Fruit fly (Drosophila melanogaster): ENCODE results near the gene CG16888.

CG16888 gene

dm6 chr2L:13845178-13845577 lies 32.1 kb upstream of the CG16888 start, which contains the start of gene CG8997:
CG8997 (minus strand) TSS chr2L:13845325.
- peak; percentile 7 for TF ChIP-seq mirr (GFP tag; optimal IDR thresholded peaks at IDR 0.05)
- TF ChIP-seq exex (tag; optimal IDR thresholded peaks at IDR 0.05) = peak; percentile 87
- TF ChIP-seq pan (optimal IDR thresholded peaks at IDR 0.05) = no peak
- TF ChIP-seq pan (GFP tag; optimal IDR thresholded peaks at IDR 0.05 in 1 of 2, IDR thresholded peaks at IDR 0.05 in 1 of 2) = peak in 1 of 2 experiments; percentile 24
- TF ChIP-seq corto (GFP tag; optimal IDR thresholded peaks at IDR 0.05) = peak; percentile 2
- no peak for TF ChIP-seq nerfin-1 (tag; optimal IDR thresholded peaks at IDR 0.05)
- TF ChIP-seq sr (GFP tag; IDR thresholded peaks at IDR 0.05) = no peak
- TF ChIP-seq Med (GFP tag) = peak; percentile 37
- 0 out of 3 replicates have a peak, but pooled peaks have one; percentile 19 for TF ChIP-seq ase (GFP tag; IDR thresholded peaks at IDR 0.05)
- TF ChIP-seq CG32532 (GFP tag; IDR thresholded peaks at IDR 0.05) = peak; percentile 30; the same call in 1 of the 2 replicates
- peak; percentile 25 for TF ChIP-seq grn (GFP tag; optimal IDR thresholded peaks at IDR 0.05)
- TF ChIP-seq lbe (GFP tag; optimal IDR thresholded peaks at IDR 0.05) = peak; percentile 5
- TF ChIP-seq CG10565 (GFP tag; optimal IDR thresholded peaks at IDR 0.05) = no peak
- peak; percentile 92 for TF ChIP-seq sug (tag; optimal IDR thresholded peaks at IDR 0.05)
- peak; percentile 51 for TF ChIP-seq cwo (GFP tag; optimal IDR thresholded peaks at IDR 0.05)
- no peak for TF ChIP-seq Drgx (GFP tag; IDR thresholded peaks at IDR 0.05)
- no peak for TF ChIP-seq fd96Cb (tag; optimal IDR thresholded peaks at IDR 0.05)
- TF ChIP-seq Deaf1 (tag; optimal IDR thresholded peaks at IDR 0.05) = peak; percentile 58
- no peak for TF ChIP-seq CG4707 (GFP tag; optimal IDR thresholded peaks at IDR 0.05)

DNA sequence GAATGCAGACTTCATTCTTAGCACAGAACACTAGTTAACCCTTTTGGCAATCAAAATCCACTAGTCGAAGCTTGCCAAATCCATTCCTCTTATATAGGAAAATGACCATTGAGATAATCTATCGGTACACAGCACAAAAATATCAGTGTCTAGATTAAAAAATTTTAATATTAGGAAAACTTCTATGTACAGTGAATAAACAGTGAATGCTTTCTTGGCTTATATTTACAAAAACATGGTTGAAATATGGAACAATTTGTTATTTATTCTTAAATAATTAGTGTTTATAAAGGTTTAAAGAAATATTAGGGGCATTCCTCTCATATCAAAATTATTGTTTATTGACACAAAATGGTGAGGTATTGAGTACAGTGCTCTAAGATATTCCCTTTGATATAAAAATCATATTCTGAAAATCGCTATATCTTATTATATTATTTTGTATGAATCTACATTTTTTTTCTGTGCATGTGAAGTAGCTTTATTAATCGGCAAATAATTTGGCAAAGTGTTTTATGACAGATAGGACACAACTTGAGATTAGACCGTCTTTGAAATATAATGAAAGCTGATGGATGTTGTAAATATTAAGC lies 30.7 kb upstream of the CG16888 start, which contains the start of gene CG33306:
TSS of gene CG33306 (minus strand) at position 51 of the 593 bp plus-strand sequence.
- TF ChIP-seq Meics (GFP tag; optimal IDR thresholded peaks at IDR 0.05) (peak; percentile 14), CG7839 (tag; optimal IDR thresholded peaks at IDR 0.05) (peak; percentile 23), CG3838 (GFP tag; optimal IDR thresholded peaks at IDR 0.05) (no peak), Ssrp (tag; optimal IDR thresholded peaks at IDR 0.05) (no peak), row (GFP tag; IDR thresholded peaks at IDR 0.05) (no peak), Hr51 (GFP tag; optimal IDR thresholded peaks at IDR 0.05) (peak in 1 of 2 experiments; percentile 1), grau (tag; optimal IDR thresholded peaks at IDR 0.05) (peak; percentile 42), HLHmδ (GFP tag; optimal IDR thresholded peaks at IDR 0.05) (no peak), exex (tag; optimal IDR thresholded peaks at IDR 0.05) (peak; percentile 96), CG2120 (GFP tag; optimal IDR thresholded peaks at IDR 0.05) (peak; percentile 25), lab (GFP tag; optimal IDR thresholded peaks at IDR 0.05) (peak; percentile 22), CG7928 (GFP tag; optimal IDR thresholded peaks at IDR 0.05) (no peak), CG2678 (tag; optimal IDR thresholded peaks at IDR 0.05) (peak; percentile 51), Oaz (GFP tag; IDR thresholded peaks at IDR 0.05) (no peak), br (optimal IDR thresholded peaks at IDR 0.05) (no peak), CG3281 (GFP tag; optimal IDR thresholded peaks at IDR 0.05) (peak; percentile 31), unpg (GFP tag; optimal IDR thresholded peaks at IDR 0.05) (peak; percentile 10), CG18599 (GFP tag; optimal IDR thresholded peaks at IDR 0.05) (peak; percentile 37), pum (GFP tag; optimal IDR thresholded peaks at IDR 0.05) (no peak), Scr (GFP tag; IDR thresholded peaks at IDR 0.05; ENCODE audit: partially characterized antibody) (no peak), CG31388 (GFP tag; optimal IDR thresholded peaks at IDR 0.05) (no peak), PHDP (tag; optimal IDR thresholded peaks at IDR 0.05) (peak; percentile 7), ham (GFP tag; IDR thresholded peaks at IDR 0.05) (no peak), Hmr (GFP tag; optimal IDR thresholded peaks at IDR 0.05) (peak; percentile 20), CG17829 (tag; optimal IDR thresholded peaks at IDR 0.05) (no peak), gem (tag; optimal IDR thresholded peaks at IDR 0.05) (peak; percentile 54), E2f1 (GFP tag; IDR thresholded peaks at IDR 0.05) (no peak), Lpt (GFP tag; optimal IDR thresholded peaks at IDR 0.05) (no peak), CG7271 (tag; optimal IDR thresholded peaks at IDR 0.05) (no peak), Chrac-16 (GFP tag; optimal IDR thresholded peaks at IDR 0.05) (no peak), Fer3 (tag; optimal IDR thresholded peaks at IDR 0.05) (peak; percentile 21), cwo (GFP tag; optimal IDR thresholded peaks at IDR 0.05) (peak; percentile 3)

Measured in whole organism, embryonic.